Worm (Caenorhabditis elegans): ENCODE data around the gene aagr-3.

- TF ChIP-seq lir-3 (tag; optimal IDR thresholded peaks at IDR 0.05; ENCODE audit: poor library complexity) (no peak), mab-9 (GFP tag; IDR thresholded peaks at IDR 0.05) (no peak), blmp-1 (tag; optimal IDR thresholded peaks at IDR 0.05) (peak; percentile 67), aha-1 (tag; optimal IDR thresholded peaks at IDR 0.05) (no peak), rnt-1 (tag; optimal IDR thresholded peaks at IDR 0.05) (peak; percentile 12), lsy-2 (tag; optimal IDR thresholded peaks at IDR 0.05) (peak; percentile 51 to 88), nhr-77 (tag; optimal IDR thresholded peaks at IDR 0.05) (peak; percentile 19), lin-13 (GFP tag; optimal IDR thresholded peaks at IDR 0.05) (peak; percentile 39), mep-1 (tag; optimal IDR thresholded peaks at IDR 0.05) (peak; percentile 54), ztf-11 (tag; optimal IDR thresholded peaks at IDR 0.05) (no peak), jun-1 (tag; optimal IDR thresholded peaks at IDR 0.05) (peak; percentile 3), ceh-82 (tag; optimal IDR thresholded peaks at IDR 0.05) (peak in 1 of 3 experiments; percentile 31), zag-1 (tag; optimal IDR thresholded peaks at IDR 0.05) (no peak)
These were observed at the start of gene aagr-3, which contains the start of gene drap-1 for ce11 chrV:9729462-9730162.
